Worm (Caenorhabditis elegans): ENCODE data around the gene C17G10.1.

ce11 chrII:5603194-5603593, 6.8 kb downstream of the C17G10.1 start, which contains the start of gene C17G10.6:
- no peak for TF ChIP-seq hmg-1.2 (GFP tag; IDR thresholded peaks at IDR 0.05)
- TF ChIP-seq nhr-90 (tag; optimal IDR thresholded peaks at IDR 0.05) = no peak
- TF ChIP-seq C17E4.6 (GFP tag; IDR thresholded peaks at IDR 0.05) = no peak
- TF ChIP-seq lin-40 (tag; optimal IDR thresholded peaks at IDR 0.05) = no peak

Measured in whole organism, young adult.